Worm (Caenorhabditis elegans) whole organism, L1 larva: ENCODE data around the gene mrps-2.

ENCODE experiments used
- C16A3.4 ChIP-seq: fragments of 150-350 bp; optimal IDR thresholded peaks from 2 replicates; lab custom pipeline; 2014; ENCODE audit warnings: missing biosample characterization, missing genetic modification characterization
- blmp-1 ChIP-seq: fragments of 150-350 bp; optimal IDR thresholded peaks from 2 replicates; lab custom pipeline; 2014; ENCODE audit warnings: missing biosample characterization, missing genetic modification characterization
- ceh-82 ChIP-seq, 3 experiments: fragments of 150-350 bp in 1 of 3; sonication (generic microtip) in 2 of 3; optimal IDR thresholded peaks; 2 replicates each; lab custom pipeline; 2014 to 2017; ENCODE audit warnings: missing biosample characterization in 3 of 3, missing genetic modification characterization in 3 of 3
- ceh-88 ChIP-seq: fragments of 200-800 bp; sonication (Bioruptor generic); IDR thresholded peaks from 2 replicates; pipeline ENCODE4 v1.3.6; 2022; ENCODE audit warnings: missing genetic modification characterization, missing compliant biosample characterization
- dsc-1 ChIP-seq: sonication (generic microtip); optimal IDR thresholded peaks from 2 replicates; lab custom pipeline; 2016; ENCODE audit warnings: mild to moderate bottlenecking, missing genetic modification characterization, missing compliant biosample characterization
- efl-1 ChIP-seq, 4 experiments: fragments of 150-350 bp; optimal IDR thresholded peaks in 3 of 4; peaks in 1 of 4; 1 replicate in 1 of 4; 2 replicates in 3 of 4; lab custom pipeline; 2014; ENCODE audit warnings: missing biosample characterization in 2 of 4, missing genetic modification characterization in 2 of 4, missing genetic modification reagents in 2 of 4
- egl-13 ChIP-seq: sonication (generic microtip); optimal IDR thresholded peaks from 2 replicates; lab custom pipeline; 2016; ENCODE audit warnings: missing genotype, missing genetic modification reagents, missing genetic modification characterization, missing compliant biosample characterization
- elt-2 ChIP-seq: sonication (generic microtip); optimal IDR thresholded peaks from 2 replicates; lab custom pipeline; 2016; ENCODE audit warnings: missing genetic modification characterization, mild to moderate bottlenecking, inconsistent platforms, missing compliant biosample characterization, missing genetic modification reagents
- elt-3 ChIP-seq, 6 experiments: fragments of 150-350 bp in 1 of 6; sonication (generic microtip); optimal IDR thresholded peaks; 2 replicates each; lab custom pipeline; 2017 to 2018; ENCODE audit warnings: missing biosample characterization in 6 of 6, missing genetic modification characterization in 6 of 6, inconsistent platforms in 1 of 6
- ets-5 ChIP-seq: fragments of 200-800 bp; sonication (Bioruptor generic); IDR thresholded peaks from 2 replicates; pipeline ENCODE4 v1.3.6; 2022; ENCODE audit warnings: missing genetic modification characterization, missing compliant biosample characterization
- fkh-10 ChIP-seq: sonication (generic microtip); optimal IDR thresholded peaks from 2 replicates; lab custom pipeline; 2017; ENCODE audit warnings: missing biosample characterization, missing genetic modification reagents, missing genetic modification characterization
- fos-1 ChIP-seq: fragments of 150-350 bp; optimal IDR thresholded peaks from 2 replicates; lab custom pipeline; 2014; ENCODE audit warnings: missing biosample characterization, missing genetic modification characterization
- hlh-17 ChIP-seq: fragments of 200-800 bp; sonication (Bioruptor generic); optimal IDR thresholded peaks from 2 replicates; lab custom pipeline; 2018; ENCODE audit warnings: missing genetic modification characterization, mild to moderate bottlenecking, missing compliant biosample characterization, moderate library complexity, borderline replicate concordance
- isw-1 ChIP-seq: fragments of 200-800 bp; sonication (Bioruptor generic); IDR thresholded peaks from 2 replicates; pipeline ENCODE4 v1.3.6; 2022; ENCODE audit warnings: missing genetic modification characterization, missing compliant biosample characterization
- lin-14 ChIP-seq: fragments of 200-800 bp; sonication (Bioruptor generic); optimal IDR thresholded peaks from 2 replicates; lab custom pipeline; 2018; ENCODE audit warnings: mild to moderate bottlenecking, missing genetic modification characterization, moderate library complexity, missing compliant biosample characterization
- lin-15B ChIP-seq: fragments of 150-350 bp; sonication (generic microtip); optimal IDR thresholded peaks from 3 replicates; lab custom pipeline; 2014; ENCODE audit warnings: missing biosample characterization, missing genetic modification characterization
- lin-35 ChIP-seq, 2 experiments: fragments of 150-350 bp; optimal IDR thresholded peaks; 2 replicates each; lab custom pipeline; 2014; ENCODE audit warnings: missing biosample characterization in 2 of 2, missing genetic modification characterization in 2 of 2, missing genetic modification reagents in 2 of 2
- lir-3 ChIP-seq: sonication (generic microtip); optimal IDR thresholded peaks from 2 replicates; lab custom pipeline; 2016; ENCODE audit warnings: mild to moderate bottlenecking, missing genetic modification characterization, moderate library complexity, missing compliant biosample characterization; ENCODE audit not compliant: poor library complexity
- lsy-2 ChIP-seq, 2 experiments: fragments of 150-350 bp; optimal IDR thresholded peaks; 2 replicates each; lab custom pipeline; 2014; ENCODE audit warnings: missing biosample characterization in 2 of 2, missing genetic modification characterization in 2 of 2
- mdl-1 ChIP-seq, 2 experiments: fragments of 150-350 bp; optimal IDR thresholded peaks; 2 replicates each; lab custom pipeline; 2014 to 2017; ENCODE audit warnings: missing biosample characterization in 2 of 2, missing genetic modification characterization in 2 of 2, inconsistent platforms in 1 of 2
- mep-1 ChIP-seq: fragments of 150-350 bp; optimal IDR thresholded peaks from 2 replicates; lab custom pipeline; 2014; ENCODE audit warnings: missing biosample characterization, missing genetic modification characterization
- nhr-12 ChIP-seq: sonication (generic microtip); optimal IDR thresholded peaks from 2 replicates; lab custom pipeline; 2017; ENCODE audit warnings: missing biosample characterization, missing genetic modification characterization
- nhr-19 ChIP-seq: fragments of 200-800 bp; sonication (Bioruptor generic); conservative IDR thresholded peaks from 2 replicates; pipeline ENCODE4 v1.3.6; 2022; ENCODE audit warnings: missing genetic modification characterization, missing compliant biosample characterization
- nhr-20 ChIP-seq: sonication (generic microtip); optimal IDR thresholded peaks from 2 replicates; lab custom pipeline; 2016; ENCODE audit warnings: mild to moderate bottlenecking, missing genetic modification characterization, missing compliant biosample characterization
- nhr-28 ChIP-seq: fragments of 150-350 bp; optimal IDR thresholded peaks from 2 replicates; lab custom pipeline; 2014; ENCODE audit warnings: missing biosample characterization, missing genetic modification characterization
- nhr-47 ChIP-seq: sonication (generic microtip); optimal IDR thresholded peaks from 2 replicates; lab custom pipeline; 2016; ENCODE audit warnings: mild to moderate bottlenecking, missing genetic modification characterization, moderate library complexity, missing compliant biosample characterization
- nhr-71 ChIP-seq: sonication (generic microtip); optimal IDR thresholded peaks from 2 replicates; lab custom pipeline; 2016; ENCODE audit warnings: mild to moderate bottlenecking, missing genetic modification characterization, moderate library complexity, missing compliant biosample characterization
- nhr-76 ChIP-seq: sonication (generic microtip); optimal IDR thresholded peaks from 2 replicates; lab custom pipeline; 2017; ENCODE audit warnings: missing biosample characterization, missing genetic modification characterization
- nhr-84 ChIP-seq: sonication (generic microtip); optimal IDR thresholded peaks from 2 replicates; lab custom pipeline; 2017; ENCODE audit warnings: missing biosample characterization, missing genetic modification characterization
- nhr-85 ChIP-seq: sonication (generic microtip); peaks from one replicate; lab custom pipeline; 2016; ENCODE audit warnings: missing genetic modification characterization, inconsistent platforms, missing compliant biosample characterization
- pag-3 ChIP-seq: sonication (generic microtip); optimal IDR thresholded peaks from 2 replicates; lab custom pipeline; 2017; ENCODE audit warnings: missing genetic modification characterization, mild to moderate bottlenecking, missing compliant biosample characterization, antibody characterized with exemption, borderline replicate concordance; ENCODE audit not compliant: insufficient read depth
- pax-3 ChIP-seq: fragments of 200-800 bp; sonication (Bioruptor generic); optimal IDR thresholded peaks from 2 replicates; lab custom pipeline; 2018; ENCODE audit warnings: mild to moderate bottlenecking, missing genetic modification characterization, moderate library complexity, missing compliant biosample characterization
- snpc-4 ChIP-seq: fragments of 150-350 bp; optimal IDR thresholded peaks from 2 replicates; lab custom pipeline; 2014; ENCODE audit warnings: missing biosample characterization, missing genetic modification characterization
- snu-23 ChIP-seq: sonication (generic microtip); optimal IDR thresholded peaks from 2 replicates; lab custom pipeline; 2016; ENCODE audit warnings: missing genetic modification characterization, missing compliant biosample characterization
- sptf-1 ChIP-seq: fragments of 150-350 bp; optimal IDR thresholded peaks from 2 replicates; lab custom pipeline; 2014; ENCODE audit warnings: missing biosample characterization, missing genetic modification characterization
- sup-37 ChIP-seq: fragments of 200-800 bp; sonication (Bioruptor generic); optimal IDR thresholded peaks from 2 replicates; lab custom pipeline; 2018; ENCODE audit warnings: mild to moderate bottlenecking, missing genetic modification characterization, missing compliant biosample characterization
- swsn-7 ChIP-seq: sonication (generic microtip); optimal IDR thresholded peaks from 2 replicates; lab custom pipeline; 2016; ENCODE audit warnings: missing genetic modification characterization, missing compliant biosample characterization
- tbx-2 ChIP-seq: sonication (generic microtip); optimal IDR thresholded peaks from 2 replicates; lab custom pipeline; 2016; ENCODE audit warnings: missing genetic modification characterization, missing compliant biosample characterization
- unc-130 ChIP-seq: fragments of 150-350 bp; optimal IDR thresholded peaks from 2 replicates; lab custom pipeline; 2017; ENCODE audit warnings: missing biosample characterization, missing genetic modification characterization, inconsistent platforms
- unc-30 ChIP-seq: sonication (generic microtip); optimal IDR thresholded peaks from 2 replicates; lab custom pipeline; 2017; ENCODE audit warnings: missing biosample characterization, missing genetic modification characterization
- unc-62 ChIP-seq: fragments of 150-350 bp; optimal IDR thresholded peaks from 2 replicates; lab custom pipeline; 2014; ENCODE audit warnings: missing biosample characterization, missing genetic modification reagents, missing genetic modification characterization
- unc-98 ChIP-seq: fragments of 200-800 bp; sonication (Bioruptor generic); IDR thresholded peaks from 2 replicates; pipeline ENCODE4 v1.3.6; 2022; ENCODE audit warnings: missing genetic modification characterization, missing compliant biosample characterization
- zag-1 ChIP-seq: fragments of 150-350 bp; optimal IDR thresholded peaks from 2 replicates; lab custom pipeline; 2014; ENCODE audit warnings: missing biosample characterization, missing genetic modification characterization
- zip-4 ChIP-seq: fragments of 200-800 bp; sonication (Bioruptor generic); optimal IDR thresholded peaks from 2 replicates; lab custom pipeline; 2018; ENCODE audit warnings: mild to moderate bottlenecking, missing genetic modification characterization, moderate library complexity, missing compliant biosample characterization
- ztf-11 ChIP-seq, 2 experiments: sonication (generic microtip); optimal IDR thresholded peaks; 2 replicates each; lab custom pipeline; 2016 to 2017; ENCODE audit warnings: missing genetic modification characterization in 2 of 2, missing biosample characterization in 1 of 2, missing compliant biosample characterization in 1 of 2
- ztf-4 ChIP-seq: fragments of 150-350 bp; optimal IDR thresholded peaks from 2 replicates; lab custom pipeline; 2014; ENCODE audit warnings: missing biosample characterization, missing genetic modification characterization

Gene mrps-2

DNA sequence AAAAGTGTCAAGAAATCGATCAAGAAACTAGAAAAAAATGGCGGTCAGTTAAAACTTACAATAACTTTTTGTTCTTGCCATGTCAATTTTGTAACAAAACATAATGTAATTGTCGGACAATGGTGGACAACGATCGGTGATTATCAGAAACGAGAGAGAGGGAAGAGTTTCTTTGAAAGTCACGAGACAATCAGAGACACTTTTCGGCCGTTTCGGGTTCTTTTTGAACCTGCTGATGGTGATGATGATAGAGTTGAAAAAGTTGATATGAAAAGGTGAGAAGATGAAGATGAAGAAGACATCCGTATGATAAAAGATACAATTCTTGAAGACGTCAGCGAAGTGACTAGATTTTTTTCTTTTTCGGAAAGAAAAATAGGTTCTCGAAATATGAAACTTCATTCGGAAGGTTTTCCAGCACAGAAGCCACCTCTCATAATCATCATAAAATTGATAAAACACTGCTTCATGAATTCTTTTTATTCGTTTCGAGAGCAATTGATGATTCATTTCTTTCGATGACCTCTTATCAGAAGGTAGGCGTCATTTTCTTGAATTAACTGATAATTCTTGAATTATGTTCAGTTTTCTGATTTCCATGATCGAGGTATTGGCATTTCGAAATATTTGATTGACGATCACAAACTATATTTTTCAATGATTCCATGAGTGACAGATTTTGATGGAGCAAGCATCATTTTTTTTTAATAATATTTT, 38.6 kb upstream of the mrps-2 start:
- TF ChIP-seq nhr-76, result no peak
- no peak for TF ChIP-seq C16A3.4
- no peak for TF ChIP-seq zag-1 (tag; lab: Kevin White, UChicago)
- no peak for TF ChIP-seq pax-3
- no peak for TF ChIP-seq snpc-4
- no peak for TF ChIP-seq ztf-4 (tag; lab: Kevin White, UChicago)
- TF ChIP-seq unc-62 (GFP tag; lab: Kevin White, UChicago), result no peak
- TF ChIP-seq mdl-1 (tag; optimal IDR thresholded peaks at IDR 0.05; lab: Kevin White, UChicago), result peak in 1 of 2 experiments; percentile 4
- TF ChIP-seq nhr-20, result peak; percentile 73
- TF ChIP-seq nhr-28 (tag; lab: Kevin White, UChicago), result no peak
- TF ChIP-seq lin-35 (GFP tag; optimal IDR thresholded peaks at IDR 0.05; lab: Kevin White, UChicago), result peak in 1 of 2 experiments; percentile 27
- TF ChIP-seq fos-1 (tag; lab: Kevin White, UChicago), result no peak
- TF ChIP-seq sptf-1 (tag; lab: Kevin White, UChicago), result no peak
- peak; percentile 26 for TF ChIP-seq snu-23 (GFP tag; lab: Kevin White, UChicago)
- no peak for TF ChIP-seq hlh-17 (GFP tag; lab: Kevin White, UChicago)
- TF ChIP-seq unc-98 (GFP tag; lab: Robert Waterston, UW), result no peak
- TF ChIP-seq nhr-71 (tag; lab: Kevin White, UChicago), result peak; percentile 52
- no peak for TF ChIP-seq sup-37 (GFP tag; lab: Kevin White, UChicago)
- TF ChIP-seq pag-3, result no peak
- TF ChIP-seq nhr-85, result peak; percentile 82
- TF ChIP-seq elt-3 (tag; optimal IDR thresholded peaks at IDR 0.05; lab: Kevin White, UChicago), result peak in 2 of 6 experiments; percentile 27 to 88
- no peak for TF ChIP-seq fkh-10
- no peak for TF ChIP-seq lir-3 (tag; lab: Kevin White, UChicago)
- no peak for TF ChIP-seq mep-1 (tag; lab: Kevin White, UChicago)
- peak; percentile 47 for TF ChIP-seq lin-14 (GFP tag; lab: Kevin White, UChicago)
- TF ChIP-seq elt-2 (tag; lab: Kevin White, UChicago), result peak; percentile 51
- TF ChIP-seq blmp-1 (tag; lab: Kevin White, UChicago), result peak; percentile 73
- no peak for TF ChIP-seq unc-30 (tag; lab: Kevin White, UChicago)
- peak; percentile 19 for TF ChIP-seq unc-130 (tag; lab: Kevin White, UChicago)
- TF ChIP-seq, all 84 proteins: peak for 11

DNA sequence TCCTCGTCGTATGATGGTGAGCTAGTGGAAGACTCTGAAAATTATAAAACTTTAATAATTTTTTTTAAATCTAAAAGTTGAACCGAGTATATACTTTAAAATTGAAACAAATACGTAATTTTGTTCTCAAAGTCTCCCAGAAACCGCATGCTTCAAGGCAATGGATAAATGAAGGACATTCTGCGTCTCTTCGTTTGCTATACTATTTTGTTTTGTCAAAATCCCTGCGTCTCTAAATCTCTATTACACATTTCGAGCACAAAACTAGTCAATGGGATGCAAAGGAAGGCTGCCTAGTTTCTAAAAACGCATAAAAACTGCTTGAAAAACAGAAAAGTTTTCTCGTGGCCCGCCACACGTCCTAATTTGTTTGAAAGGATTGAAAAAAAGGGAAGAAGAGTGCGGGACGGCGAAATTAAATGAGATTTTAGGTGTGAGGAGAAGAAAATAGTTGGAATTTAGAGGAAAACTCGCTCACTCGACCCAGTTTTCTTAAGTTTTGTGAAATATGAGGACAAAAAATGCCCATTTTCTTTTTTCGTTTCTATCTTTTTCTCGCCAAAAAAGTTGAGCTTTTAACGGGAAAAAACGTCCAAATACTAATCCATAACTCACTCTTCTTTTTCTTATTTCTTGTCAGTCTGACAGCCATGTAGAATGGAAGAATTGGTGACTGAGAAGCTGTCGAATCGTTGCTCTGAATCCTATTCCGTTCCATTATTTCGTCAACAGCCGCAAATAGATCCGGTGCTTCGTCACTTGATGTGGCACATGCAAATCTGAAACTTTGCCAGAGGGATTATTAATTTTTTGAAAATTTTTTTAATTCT, 36.7 kb upstream of the mrps-2 start:
- TF ChIP-seq ztf-11 (tag; optimal IDR thresholded peaks at IDR 0.05; lab: Kevin White, UChicago) (no peak), ceh-88 (no peak), unc-30 (tag; lab: Kevin White, UChicago) (no peak), sup-37 (GFP tag; lab: Kevin White, UChicago) (no peak), isw-1 (GFP tag; lab: Robert Waterston, UW) (no peak; the same call in 1 of the 2 replicates), swsn-7 (tag; lab: Kevin White, UChicago) (peak; percentile 40), fos-1 (tag; lab: Kevin White, UChicago) (peak; percentile 21), lin-15B (tag; lab: Kevin White, UChicago) (no peak), nhr-20 (peak; percentile 3), nhr-85 (peak; percentile 53), lin-35 (GFP tag; optimal IDR thresholded peaks at IDR 0.05; lab: Kevin White, UChicago) (peak in 1 of 2 experiments; percentile 11), ceh-82 (tag; optimal IDR thresholded peaks at IDR 0.05; lab: Kevin White, UChicago) (peak in 2 of 3 experiments; percentile 12 to 34), tbx-2 (tag; lab: Kevin White, UChicago) (peak; percentile 22), efl-1 (optimal IDR thresholded peaks at IDR 0.05; lab: Kevin White, UChicago) (peak; percentile 59 to 66), efl-1 (GFP tag; optimal IDR thresholded peaks at IDR 0.05 in 1 of 2; lab: Kevin White, UChicago) (no peak), nhr-84 (tag; lab: Kevin White, UChicago) (no peak), egl-13 (tag; lab: Kevin White, UChicago) (no peak), dsc-1 (tag; lab: Kevin White, UChicago) (peak; percentile 64), snu-23 (GFP tag; lab: Kevin White, UChicago) (peak; percentile 34), blmp-1 (tag; lab: Kevin White, UChicago) (no peak), nhr-12 (tag; lab: Kevin White, UChicago) (no peak), lsy-2 (tag; optimal IDR thresholded peaks at IDR 0.05; lab: Kevin White, UChicago) (peak; percentile 6 to 24), zip-4 (GFP tag; lab: Kevin White, UChicago) (no peak), ets-5 (GFP tag; lab: Robert Waterston, UW) (no peak), nhr-19 (GFP tag; lab: Robert Waterston, UW) (peak; percentile 41), nhr-71 (tag; lab: Kevin White, UChicago) (peak; percentile 66), lin-14 (GFP tag; lab: Kevin White, UChicago) (peak; percentile 78), nhr-47 (tag; lab: Kevin White, UChicago) (peak; percentile 42)
